Worm (Caenorhabditis elegans) whole organism, midembryonic: ENCODE results near the gene nas-14.

ENCODE experiments used
- T22C8.4 ChIP-seq: fragments of 200-800 bp; sonication (Bioruptor generic); IDR thresholded peaks from 2 replicates; pipeline ENCODE4 v1.3.6; 2022; ENCODE audit warnings: missing genetic modification characterization, missing compliant biosample characterization
- cog-1 ChIP-seq: sonication (generic microtip); optimal IDR thresholded peaks from 2 replicates; lab custom pipeline; 2016; ENCODE audit warnings: missing genetic modification characterization, missing compliant biosample characterization
- flt-1 ChIP-seq: fragments of 200-800 bp; sonication (Bioruptor generic); IDR thresholded peaks from 2 replicates; pipeline ENCODE4 v1.3.6; 2022; ENCODE audit warnings: missing genetic modification characterization, missing compliant biosample characterization
- klf-2 ChIP-seq: fragments of 200-800 bp; sonication (Bioruptor generic); conservative IDR thresholded peaks from 2 replicates; pipeline ENCODE4 v1.3.6; 2022; ENCODE audit warnings: missing genetic modification reagents, missing genetic modification characterization, missing compliant biosample characterization
- med-1 ChIP-seq: sonication (generic microtip); optimal IDR thresholded peaks from 2 replicates; lab custom pipeline; 2017; ENCODE audit warnings: missing genetic modification characterization, mild to moderate bottlenecking, missing compliant biosample characterization, antibody characterized with exemption, missing genetic modification reagents; ENCODE audit not compliant: insufficient read depth
- ref-1 ChIP-seq: fragments of 200-800 bp; sonication (Bioruptor generic); conservative IDR thresholded peaks from 2 replicates; pipeline ENCODE4 v1.3.6; 2022; ENCODE audit warnings: missing genetic modification reagents, missing genetic modification characterization, missing compliant biosample characterization
- tab-1 ChIP-seq: fragments of 200-800 bp; sonication (Bioruptor generic); IDR thresholded peaks from 2 replicates; pipeline ENCODE4 v1.3.6; 2022; ENCODE audit warnings: missing genetic modification characterization, missing compliant biosample characterization
- ztf-23 ChIP-seq: fragments of 200-800 bp; sonication (Bioruptor generic); IDR thresholded peaks from 2 replicates; pipeline ENCODE4 v1.3.6; 2022; ENCODE audit warnings: missing genetic modification reagents, missing genetic modification characterization, missing compliant biosample characterization
- ztf-29 ChIP-seq: fragments of 200-800 bp; sonication (Bioruptor generic); IDR thresholded peaks from 2 replicates; pipeline ENCODE4 v1.3.6; 2022; ENCODE audit warnings: missing genetic modification reagents, missing genetic modification characterization, missing compliant biosample characterization

nas-14 gene

ce11 chrIV:13170241-13170640, at the start of gene nas-14:
Gene nas-14, plus strand, starts transcription at chrIV:13170541.
- no peak for TF ChIP-seq T22C8.4
- TF ChIP-seq cog-1 (tag; lab: Kevin White, UChicago) = no peak
- no peak for TF ChIP-seq klf-2 (GFP tag; lab: Robert Waterston, UW)
- TF ChIP-seq ztf-23 (GFP tag; lab: Robert Waterston, UW) = no peak
- TF ChIP-seq ztf-29 (GFP tag; lab: Robert Waterston, UW) = no peak
- TF ChIP-seq flt-1 (GFP tag; lab: Robert Waterston, UW) = no peak
- no peak for TF ChIP-seq tab-1 (GFP tag; lab: Robert Waterston, UW)
- no peak for TF ChIP-seq ref-1 (GFP tag; lab: Robert Waterston, UW)
- no peak for TF ChIP-seq med-1 (GFP tag; lab: Kevin White, UChicago)

ce11 chrIV:13121396-13121795, 48.9 kb upstream of the nas-14 start:
- TF ChIP-seq T22C8.4 (no peak), med-1 (GFP tag; lab: Kevin White, UChicago) (no peak), ref-1 (GFP tag; lab: Robert Waterston, UW) (no peak)

- no peak for TF ChIP-seq med-1 (GFP tag; lab: Kevin White, UChicago)
- TF ChIP-seq ref-1 (GFP tag; lab: Robert Waterston, UW) = no peak
- no peak for TF ChIP-seq flt-1 (GFP tag; lab: Robert Waterston, UW)
- no peak for TF ChIP-seq klf-2 (GFP tag; lab: Robert Waterston, UW)
- TF ChIP-seq ztf-23 (GFP tag; lab: Robert Waterston, UW) = no peak
- no peak for TF ChIP-seq ztf-29 (GFP tag; lab: Robert Waterston, UW)
- no peak for TF ChIP-seq tab-1 (GFP tag; lab: Robert Waterston, UW)
- no peak for TF ChIP-seq cog-1 (tag; lab: Kevin White, UChicago)
These were observed 44.3 kb upstream of the nas-14 start for ce11 chrIV:13125999-13126398.

ce11 chrIV:13127720-13128119, 42.6 kb upstream of the nas-14 start:
- TF ChIP-seq T22C8.4 (no peak), tab-1 (GFP tag; lab: Robert Waterston, UW) (no peak), flt-1 (GFP tag; lab: Robert Waterston, UW) (no peak), ref-1 (GFP tag; lab: Robert Waterston, UW) (no peak), med-1 (GFP tag; lab: Kevin White, UChicago) (no peak), klf-2 (GFP tag; lab: Robert Waterston, UW) (no peak), ztf-29 (GFP tag; lab: Robert Waterston, UW) (no peak)

ce11 chrIV:13140792-13141191, 29.5 kb upstream of the nas-14 start:
- peak; percentile 30; the same call in 1 of the 2 replicates for TF ChIP-seq ztf-23 (GFP tag; lab: Robert Waterston, UW)
- 0 out of 2 replicates have a peak, but pooled peaks have one; percentile 51 for TF ChIP-seq tab-1 (GFP tag; lab: Robert Waterston, UW)
- TF ChIP-seq flt-1 (GFP tag; lab: Robert Waterston, UW) = peak; percentile 54
- TF ChIP-seq T22C8.4 = 0 out of 2 replicates have a peak, but pooled peaks have one; percentile 25
- peak; percentile 43; the same call in 1 of the 2 replicates for TF ChIP-seq ref-1 (GFP tag; lab: Robert Waterston, UW)

- TF ChIP-seq ref-1 (GFP tag; lab: Robert Waterston, UW) = no peak
- no peak for TF ChIP-seq med-1 (GFP tag; lab: Kevin White, UChicago)
- no peak for TF ChIP-seq ztf-29 (GFP tag; lab: Robert Waterston, UW)
- TF ChIP-seq flt-1 (GFP tag; lab: Robert Waterston, UW) = no peak
- TF ChIP-seq ztf-23 (GFP tag; lab: Robert Waterston, UW) = no peak
- no peak for TF ChIP-seq cog-1 (tag; lab: Kevin White, UChicago)
- TF ChIP-seq klf-2 (GFP tag; lab: Robert Waterston, UW) = no peak
- no peak for TF ChIP-seq tab-1 (GFP tag; lab: Robert Waterston, UW)
- TF ChIP-seq T22C8.4 = no peak
These were observed 28.1 kb upstream of the nas-14 start, which contains the start of gene spe-43 for ce11 chrIV:13142254-13142653. Gene spe-43, minus strand, starts transcription at chrIV:13142354.

ce11 chrIV:13149276-13149675, 21.1 kb upstream of the nas-14 start, which contains the start of gene nlp-79:
Gene nlp-79, plus strand, starts transcription at chrIV:13149576.
- TF ChIP-seq ztf-29 (GFP tag; lab: Robert Waterston, UW) (no peak), ref-1 (GFP tag; lab: Robert Waterston, UW) (no peak), T22C8.4 (no peak), med-1 (GFP tag; lab: Kevin White, UChicago) (no peak), klf-2 (GFP tag; lab: Robert Waterston, UW) (no peak), flt-1 (GFP tag; lab: Robert Waterston, UW) (no peak), cog-1 (tag; lab: Kevin White, UChicago) (no peak), tab-1 (GFP tag; lab: Robert Waterston, UW) (no peak)

- TF ChIP-seq cog-1 (tag; lab: Kevin White, UChicago) (no peak), ztf-23 (GFP tag; lab: Robert Waterston, UW) (no peak), ref-1 (GFP tag; lab: Robert Waterston, UW) (no peak), flt-1 (GFP tag; lab: Robert Waterston, UW) (no peak), T22C8.4 (no peak), klf-2 (GFP tag; lab: Robert Waterston, UW) (no peak), med-1 (GFP tag; lab: Kevin White, UChicago) (no peak), tab-1 (GFP tag; lab: Robert Waterston, UW) (no peak), ztf-29 (GFP tag; lab: Robert Waterston, UW) (no peak)
These were observed 15.7 kb upstream of the nas-14 start, which contains the start of the genes crld-1 and msh-5 for ce11 chrIV:13154391-13155283. Gene crld-1, minus strand, starts transcription at chrIV:13154441. Gene msh-5, plus strand, starts transcription at chrIV:13155233.

- TF ChIP-seq klf-2 (GFP tag; lab: Robert Waterston, UW) = no peak
- no peak for TF ChIP-seq tab-1 (GFP tag; lab: Robert Waterston, UW)
- no peak for TF ChIP-seq ref-1 (GFP tag; lab: Robert Waterston, UW)
- no peak for TF ChIP-seq flt-1 (GFP tag; lab: Robert Waterston, UW)
- TF ChIP-seq med-1 (GFP tag; lab: Kevin White, UChicago) = no peak
These were observed 5.2 kb upstream of the nas-14 start, which contains the start of gene scl-14 for ce11 chrIV:13165181-13165580. Gene scl-14, plus strand, starts transcription at chrIV:13165481.
